Worm (Caenorhabditis elegans) whole organism, early embryonic: ENCODE data around the gene C46H3.2.

Experiments used
- B0310.2 ChIP-seq: sonication (generic microtip); optimal IDR thresholded peaks from 2 replicates; lab custom pipeline; 2016; ENCODE audit warnings: mild to moderate bottlenecking, missing genetic modification characterization, missing compliant biosample characterization
- F13C5.2 ChIP-seq: sonication (generic microtip); optimal IDR thresholded peaks from 2 replicates; lab custom pipeline; 2017; ENCODE audit warnings: mild to moderate bottlenecking, missing genetic modification characterization, inconsistent platforms, missing compliant biosample characterization
- aly-1 ChIP-seq: sonication (generic microtip); optimal IDR thresholded peaks from 2 replicates; lab custom pipeline; 2016; ENCODE audit warnings: missing genetic modification characterization, missing compliant biosample characterization
- ama-1 ChIP-seq: fragments of 150-350 bp; optimal IDR thresholded peaks from 2 replicates; lab custom pipeline; 2014
- ceh-13 ChIP-seq: fragments of 200-800 bp; sonication (Bioruptor generic); optimal IDR thresholded peaks from 2 replicates; lab custom pipeline; 2018; ENCODE audit warnings: mild to moderate bottlenecking, missing genetic modification characterization, missing compliant biosample characterization
- ceh-36 ChIP-seq: sonication (generic microtip); optimal IDR thresholded peaks from 2 replicates; lab custom pipeline; 2016; ENCODE audit warnings: missing genetic modification characterization, inconsistent platforms, missing compliant biosample characterization
- ets-7 ChIP-seq: sonication (generic microtip); optimal IDR thresholded peaks from 2 replicates; lab custom pipeline; 2016; ENCODE audit warnings: missing genotype, missing genetic modification characterization, missing compliant biosample characterization
- flt-1 ChIP-seq: fragments of 200-800 bp; sonication (Bioruptor generic); IDR thresholded peaks from 2 replicates; pipeline ENCODE4 v1.3.6; 2022; ENCODE audit warnings: missing genetic modification characterization, missing compliant biosample characterization
- hmbx-1 ChIP-seq: sonication (generic microtip); optimal IDR thresholded peaks from 2 replicates; lab custom pipeline; 2016; ENCODE audit warnings: mild to moderate bottlenecking, missing genetic modification characterization, missing compliant biosample characterization
- hmg-4 ChIP-seq: fragments of 200-800 bp; sonication (Bioruptor generic); optimal IDR thresholded peaks from 2 replicates; lab custom pipeline; 2018; ENCODE audit warnings: mild to moderate bottlenecking, missing genetic modification characterization, missing compliant biosample characterization
- hnd-1 ChIP-seq: sonication (generic microtip); optimal IDR thresholded peaks from 2 replicates; lab custom pipeline; 2016; ENCODE audit warnings: missing genetic modification characterization, missing compliant biosample characterization
- pes-1 ChIP-seq: fragments of 200-800 bp; sonication (Bioruptor generic); IDR thresholded peaks from 2 replicates; pipeline ENCODE4 v1.3.6; 2022; ENCODE audit warnings: missing genetic modification reagents, missing genetic modification characterization, missing compliant biosample characterization
- scrt-1 ChIP-seq: fragments of 200-800 bp; sonication (Bioruptor generic); IDR thresholded peaks from 2 replicates; pipeline ENCODE4 v1.3.6; 2022; ENCODE audit warnings: missing genetic modification characterization, missing compliant biosample characterization
- sea-1 ChIP-seq: fragments of 200-800 bp; sonication (Bioruptor generic); conservative IDR thresholded peaks from 2 replicates; pipeline ENCODE4 v1.3.6; 2022; ENCODE audit warnings: missing genetic modification characterization, missing compliant biosample characterization
- tbx-11 ChIP-seq: fragments of 200-800 bp; sonication (Bioruptor generic); IDR thresholded peaks from 2 replicates; pipeline ENCODE4 v1.3.6; 2022; ENCODE audit warnings: missing genetic modification characterization, missing compliant biosample characterization
- tbx-37 ChIP-seq: fragments of 200-800 bp; sonication (Bioruptor generic); conservative IDR thresholded peaks from 2 replicates; pipeline ENCODE4 v1.3.6; 2022; ENCODE audit warnings: missing genetic modification reagents, missing genetic modification characterization, missing compliant biosample characterization
- tra-4 ChIP-seq: sonication (generic microtip); optimal IDR thresholded peaks from 2 replicates; lab custom pipeline; 2017; ENCODE audit warnings: missing genetic modification characterization, missing compliant biosample characterization

The C46H3.2 gene

DNA sequence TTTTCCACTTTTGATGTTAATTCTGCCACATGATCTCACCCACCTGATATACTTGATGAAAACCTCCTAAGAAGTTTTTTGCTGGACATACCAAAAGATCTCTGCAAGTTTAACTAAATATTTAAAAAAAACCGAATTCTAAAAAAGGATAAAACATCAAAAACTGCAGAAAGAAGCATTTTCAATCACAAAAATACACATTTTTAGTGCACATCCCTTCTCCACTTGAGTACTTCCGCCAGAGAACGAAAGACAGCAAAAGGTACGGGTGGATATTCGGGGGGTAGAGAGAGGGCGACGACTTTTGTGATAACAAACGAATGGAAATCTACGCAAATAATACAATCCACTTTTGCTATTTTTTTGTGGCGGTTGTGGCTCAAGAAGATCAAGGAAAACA is at the start of gene C46H3.2:
Gene C46H3.2 (minus strand): TSS at position 101 of the 400 bp plus-strand sequence.
- TF ChIP-seq ceh-13 (no peak), flt-1 (GFP tag; lab: Robert Waterston, UW) (no peak), tbx-11 (no peak), pes-1 (no peak), sea-1 (GFP tag; lab: Robert Waterston, UW) (no peak), tbx-37 (GFP tag; lab: Robert Waterston, UW) (no peak), ets-7 (no peak), ceh-36 (tag; lab: Kevin White, UChicago) (no peak), hmbx-1 (tag; lab: Kevin White, UChicago) (no peak), scrt-1 (GFP tag; lab: Robert Waterston, UW) (no peak)

DNA sequence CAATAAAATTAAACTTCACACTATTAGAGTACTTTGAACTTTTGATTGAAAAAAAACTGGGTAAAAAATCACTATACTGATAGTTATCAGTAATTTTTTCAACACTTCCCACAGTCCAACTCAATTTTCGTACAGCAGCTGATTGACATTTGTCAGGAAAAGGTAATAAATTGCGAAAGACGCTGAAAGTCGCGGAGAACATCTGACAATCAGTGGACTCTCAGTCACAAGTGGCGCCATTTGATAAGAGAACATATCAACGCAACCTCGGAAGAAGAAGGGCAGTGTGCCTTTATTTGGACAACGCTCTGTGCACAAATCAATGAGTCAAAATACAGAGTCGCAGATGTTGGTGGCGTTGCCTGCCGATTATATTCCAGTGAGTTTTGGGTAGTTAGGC is 42.0 kb upstream of the C46H3.2 start, which contains the start of gene C52B11.5:
Gene C52B11.5 (plus strand): TSS at position 250 of the 400 bp plus-strand sequence.
- no peak for TF ChIP-seq sea-1 (GFP tag; lab: Robert Waterston, UW)
- TF ChIP-seq ama-1 (lab: Kevin White, UChicago) = no peak
- no peak for TF ChIP-seq hnd-1 (tag; lab: Kevin White, UChicago)
- TF ChIP-seq B0310.2 = no peak

DNA sequence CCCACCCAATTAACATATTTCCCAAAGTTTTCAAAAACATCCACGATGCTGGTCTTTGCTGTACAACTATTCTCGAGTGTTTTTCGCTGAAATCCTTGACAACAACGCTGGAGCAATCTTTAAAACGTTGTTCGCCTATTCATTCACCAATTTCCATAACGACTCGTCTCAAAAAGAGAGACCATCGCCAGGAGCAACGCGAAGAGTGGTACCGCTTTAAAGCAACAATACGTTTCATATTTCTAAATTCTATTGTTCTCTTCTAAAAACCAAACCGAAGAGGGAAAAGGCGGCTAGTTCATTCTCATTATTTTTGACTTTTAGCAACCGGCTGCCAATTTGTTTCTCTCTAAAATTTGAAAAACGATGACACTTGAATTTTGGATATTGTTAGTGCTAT is 40.0 kb upstream of the C46H3.2 start, which contains the start of gene C25G6.1:
Gene C25G6.1 (plus strand): TSS at position 301 of the 400 bp plus-strand sequence.
- TF ChIP-seq tra-4 (tag; lab: Kevin White, UChicago) = no peak
- no peak for TF ChIP-seq flt-1 (GFP tag; lab: Robert Waterston, UW)
- TF ChIP-seq aly-1 (tag; lab: Kevin White, UChicago) = no peak
- TF ChIP-seq hmg-4 (GFP tag; lab: Kevin White, UChicago) = no peak

DNA sequence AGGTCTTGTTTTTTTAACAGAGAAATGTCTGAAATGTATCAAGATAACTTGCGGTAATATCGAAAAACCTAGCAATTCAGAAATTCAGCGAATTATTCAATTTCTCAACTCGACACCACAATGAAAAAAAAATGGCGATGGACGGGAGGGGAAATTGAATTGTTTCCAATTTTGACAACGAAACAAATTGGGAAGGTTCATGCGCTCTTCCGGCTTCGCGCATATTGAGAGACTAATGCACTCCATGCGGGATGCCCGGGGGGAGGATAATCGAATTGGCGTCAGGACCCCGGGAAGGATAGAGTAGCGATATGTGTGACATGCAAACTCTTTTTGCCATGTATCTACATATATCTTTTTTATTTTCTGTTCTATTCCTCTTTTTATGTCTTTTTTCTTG is 34.8 kb upstream of the C46H3.2 start:
- TF ChIP-seq pes-1 (no peak), ets-7 (no peak), sea-1 (GFP tag; lab: Robert Waterston, UW) (no peak), ceh-36 (tag; lab: Kevin White, UChicago) (no peak), B0310.2 (no peak), hmbx-1 (tag; lab: Kevin White, UChicago) (no peak), flt-1 (GFP tag; lab: Robert Waterston, UW) (no peak), ceh-13 (no peak), ama-1 (lab: Kevin White, UChicago) (no peak), hmg-4 (GFP tag; lab: Kevin White, UChicago) (no peak), tra-4 (tag; lab: Kevin White, UChicago) (no peak), F13C5.2 (tag; lab: Kevin White, UChicago) (no peak), aly-1 (tag; lab: Kevin White, UChicago) (no peak)

DNA sequence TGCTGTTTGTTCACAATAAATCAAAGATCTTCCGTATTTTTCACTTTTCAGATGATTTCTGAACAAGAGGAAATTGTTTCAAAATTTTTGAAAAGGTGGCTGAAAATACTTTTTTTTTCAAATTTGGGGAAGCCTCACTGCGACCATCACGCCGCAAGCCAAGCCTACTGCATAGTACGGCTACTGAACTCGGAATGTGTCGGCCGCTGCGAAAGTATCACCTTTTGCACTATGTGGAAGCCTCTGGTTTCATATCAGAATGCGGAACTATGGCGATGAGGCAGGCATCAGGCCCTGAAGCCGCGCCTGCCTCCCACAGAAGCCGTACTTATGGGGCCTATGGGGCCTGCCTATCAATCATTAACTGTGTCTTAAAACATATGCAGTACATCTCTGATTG is 27.1 kb upstream of the C46H3.2 start:
- no peak for TF ChIP-seq hmbx-1 (tag; lab: Kevin White, UChicago)

DNA sequence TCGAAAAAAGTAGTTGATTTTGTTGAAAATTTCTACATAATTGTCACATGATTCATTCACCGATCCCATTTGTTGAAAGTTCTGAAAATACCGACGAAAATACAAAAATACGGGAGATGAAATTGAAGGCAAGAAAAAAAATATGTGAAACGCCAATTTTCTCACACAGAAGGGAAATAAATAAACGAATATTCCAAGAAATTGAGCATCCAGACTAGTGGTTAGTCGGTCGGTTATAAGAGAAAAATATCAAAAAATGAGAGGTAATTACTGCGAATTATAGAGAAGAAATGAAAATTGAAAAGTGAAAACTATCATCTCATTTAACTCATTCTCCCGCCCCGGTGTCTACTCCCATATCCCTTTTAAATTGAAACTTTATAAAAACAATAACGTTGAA is 25.0 kb upstream of the C46H3.2 start, which contains the start of gene npr-11:
Gene npr-11 (minus strand): TSS at position 101 of the 400 bp plus-strand sequence.
- TF ChIP-seq tra-4 (tag; lab: Kevin White, UChicago) (no peak), sea-1 (GFP tag; lab: Robert Waterston, UW) (no peak), F13C5.2 (tag; lab: Kevin White, UChicago) (no peak), tbx-11 (no peak), pes-1 (no peak), ceh-13 (no peak), ceh-36 (tag; lab: Kevin White, UChicago) (no peak), scrt-1 (GFP tag; lab: Robert Waterston, UW) (no peak), hmg-4 (GFP tag; lab: Kevin White, UChicago) (no peak), hnd-1 (tag; lab: Kevin White, UChicago) (no peak), tbx-37 (GFP tag; lab: Robert Waterston, UW) (no peak), flt-1 (GFP tag; lab: Robert Waterston, UW) (no peak), ama-1 (lab: Kevin White, UChicago) (no peak), hmbx-1 (tag; lab: Kevin White, UChicago) (no peak), ets-7 (no peak), B0310.2 (no peak)

DNA sequence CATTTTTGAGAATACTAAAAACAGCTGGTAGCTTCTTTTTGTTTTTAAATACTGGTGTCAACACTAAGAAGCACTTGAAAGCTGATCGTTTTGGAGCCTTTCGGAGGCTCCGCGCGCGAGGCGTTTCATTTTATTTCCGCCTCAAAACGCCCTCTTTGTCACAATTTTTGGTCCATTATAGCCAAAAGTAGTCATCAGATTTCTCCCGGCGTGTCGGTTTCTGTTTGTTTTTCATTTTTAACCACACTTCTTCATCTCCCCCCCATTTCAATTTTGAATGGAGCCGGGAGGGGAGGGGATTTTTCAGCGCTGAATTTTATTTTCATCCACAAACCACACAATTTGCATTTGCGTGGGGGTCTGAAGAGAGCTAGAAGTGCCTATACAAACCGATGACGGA is 19.2 kb upstream of the C46H3.2 start, which contains the start of gene C25G6.4:
Gene C25G6.4 (minus strand): TSS at position 101 of the 400 bp plus-strand sequence.
- TF ChIP-seq ama-1 (lab: Kevin White, UChicago) = no peak
- no peak for TF ChIP-seq B0310.2
- TF ChIP-seq F13C5.2 (tag; lab: Kevin White, UChicago) = no peak
- TF ChIP-seq hmg-4 (GFP tag; lab: Kevin White, UChicago) = no peak
- TF ChIP-seq aly-1 (tag; lab: Kevin White, UChicago) = no peak
- no peak for TF ChIP-seq tra-4 (tag; lab: Kevin White, UChicago)
- TF ChIP-seq ceh-13 = no peak
- no peak for TF ChIP-seq sea-1 (GFP tag; lab: Robert Waterston, UW)
- TF ChIP-seq flt-1 (GFP tag; lab: Robert Waterston, UW) = no peak
- TF ChIP-seq pes-1 = no peak
- no peak for TF ChIP-seq hmbx-1 (tag; lab: Kevin White, UChicago)
- no peak for TF ChIP-seq ceh-36 (tag; lab: Kevin White, UChicago)
- no peak for TF ChIP-seq ets-7
- no peak for TF ChIP-seq hnd-1 (tag; lab: Kevin White, UChicago)
- TF ChIP-seq tbx-37 (GFP tag; lab: Robert Waterston, UW) = no peak

DNA sequence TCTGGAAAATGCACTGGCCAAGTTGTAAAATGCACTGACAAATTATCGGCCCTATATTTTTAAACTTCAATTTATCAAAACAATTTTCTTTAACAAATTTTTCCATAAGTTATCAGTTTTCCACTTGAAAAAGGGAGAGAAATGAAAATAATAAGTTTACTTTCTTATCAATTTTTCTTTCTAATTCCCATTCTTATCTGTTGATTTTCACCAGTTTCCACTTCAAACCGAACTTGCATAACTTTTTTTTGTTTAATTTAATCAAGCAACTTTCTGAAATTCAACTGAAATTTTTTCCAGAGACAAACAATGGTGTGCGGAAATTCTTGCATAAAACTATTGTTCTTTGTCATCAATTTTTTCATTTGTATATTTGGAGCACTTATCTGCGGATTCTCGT is 15.2 kb upstream of the C46H3.2 start, which contains the start of gene tsp-9:
Gene tsp-9 (plus strand): TSS at position 301 of the 400 bp plus-strand sequence.
- TF ChIP-seq F13C5.2 (tag; lab: Kevin White, UChicago) (no peak), tbx-37 (GFP tag; lab: Robert Waterston, UW) (no peak), sea-1 (GFP tag; lab: Robert Waterston, UW) (no peak), aly-1 (tag; lab: Kevin White, UChicago) (no peak), tbx-11 (no peak), ceh-36 (tag; lab: Kevin White, UChicago) (no peak), pes-1 (no peak), ama-1 (lab: Kevin White, UChicago) (no peak), scrt-1 (GFP tag; lab: Robert Waterston, UW) (no peak), flt-1 (GFP tag; lab: Robert Waterston, UW) (no peak), B0310.2 (no peak), ceh-13 (no peak), hmbx-1 (tag; lab: Kevin White, UChicago) (no peak), ets-7 (no peak)
